Fruit fly (Drosophila melanogaster): Measurements from ENCODE around the gene Hexim.

Gene Hexim

DNA sequence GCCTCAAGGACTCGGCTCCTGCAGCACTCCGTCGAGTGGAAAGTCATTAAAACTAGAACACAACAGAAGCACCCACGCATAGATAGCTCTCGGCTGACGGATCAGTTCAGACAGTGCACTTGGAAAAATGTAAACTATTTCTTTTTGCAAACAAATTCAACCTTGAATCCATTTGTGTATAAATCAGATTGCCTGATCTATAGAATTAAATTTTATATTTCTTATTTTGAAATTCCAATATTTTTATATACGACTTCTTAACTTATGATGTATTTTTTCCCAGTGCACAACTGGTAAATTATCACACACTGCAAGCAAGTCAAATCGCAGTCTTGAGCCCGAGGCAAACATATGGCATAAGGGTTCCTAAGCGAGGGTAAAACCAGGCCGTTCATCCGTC lies 15.5 kb downstream of the Hexim start:
- TF ChIP-seq CG11617 (GFP tag; optimal IDR thresholded peaks at IDR 0.05) (no peak), Hr96 (GFP tag; optimal IDR thresholded peaks at IDR 0.05) (no peak), cic (GFP tag; optimal IDR thresholded peaks at IDR 0.05) (no peak), cnc (optimal IDR thresholded peaks at IDR 0.05) (no peak), kay (GFP tag; ENCODE audit: borderline replicate concordance) (no peak), CG12768 (GFP tag; optimal IDR thresholded peaks at IDR 0.05) (no peak), ovo (GFP tag; optimal IDR thresholded peaks at IDR 0.05) (no peak), Mnt (GFP tag; optimal IDR thresholded peaks at IDR 0.05) (no peak), tj (GFP tag; optimal IDR thresholded peaks at IDR 0.05) (no peak), CG14711 (tag; optimal IDR thresholded peaks at IDR 0.05) (no peak), Crg-1 (GFP tag; optimal IDR thresholded peaks at IDR 0.05) (no peak)

- TF ChIP-seq kay (GFP tag; ENCODE audit: borderline replicate concordance) (peak; percentile 29), CG11617 (GFP tag; optimal IDR thresholded peaks at IDR 0.05) (no peak), CG33017 (tag; optimal IDR thresholded peaks at IDR 0.05) (no peak), cnc (optimal IDR thresholded peaks at IDR 0.05) (no peak)
These were observed 17.8 kb downstream of the Hexim start for dm6 chr3R:14677065-14677464.

DNA sequence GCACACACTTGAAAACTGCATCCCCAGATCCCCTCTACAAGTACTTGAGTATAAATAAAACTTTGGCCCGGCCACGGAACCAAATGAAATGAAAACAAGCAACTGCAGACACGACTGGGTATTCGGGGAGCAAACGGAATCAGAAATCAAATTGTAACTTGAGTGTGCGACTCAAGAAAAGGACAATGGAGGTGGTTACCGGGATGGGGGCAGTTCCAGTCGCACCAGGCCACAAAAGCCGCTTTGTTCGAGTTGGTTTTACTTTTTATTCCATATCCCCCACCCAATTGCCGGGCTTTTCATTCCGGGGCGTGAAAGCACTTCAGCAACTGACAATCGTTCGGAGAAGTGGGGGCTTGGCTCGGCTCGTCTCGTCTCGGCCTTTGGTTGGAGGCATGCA lies 18.6 kb downstream of the Hexim start:
- no peak for TF ChIP-seq bab1 (GFP tag; optimal IDR thresholded peaks at IDR 0.05)
- TF ChIP-seq CG1620 (GFP tag; optimal IDR thresholded peaks at IDR 0.05): no peak
- no peak for TF ChIP-seq pad (GFP tag; optimal IDR thresholded peaks at IDR 0.05)
- no peak for TF ChIP-seq tj (GFP tag; optimal IDR thresholded peaks at IDR 0.05)
- no peak for TF ChIP-seq Mnt (GFP tag; optimal IDR thresholded peaks at IDR 0.05)
- TF ChIP-seq CG12768 (GFP tag; optimal IDR thresholded peaks at IDR 0.05): no peak
- TF ChIP-seq cnc (optimal IDR thresholded peaks at IDR 0.05): no peak
- TF ChIP-seq CG33017 (tag; optimal IDR thresholded peaks at IDR 0.05): no peak
- TF ChIP-seq Crg-1 (GFP tag; optimal IDR thresholded peaks at IDR 0.05): no peak
- TF ChIP-seq CG7045 (GFP tag; optimal IDR thresholded peaks at IDR 0.05): no peak
- TF ChIP-seq cic (GFP tag; optimal IDR thresholded peaks at IDR 0.05): no peak
- TF ChIP-seq Hr96 (GFP tag; optimal IDR thresholded peaks at IDR 0.05): no peak
- no peak for TF ChIP-seq toe (GFP tag; optimal IDR thresholded peaks at IDR 0.05)
- TF ChIP-seq Clk (GFP tag; optimal IDR thresholded peaks at IDR 0.05): no peak
- no peak for TF ChIP-seq CG14711 (tag; optimal IDR thresholded peaks at IDR 0.05)
- TF ChIP-seq kay (GFP tag; ENCODE audit: borderline replicate concordance): no peak
- TF ChIP-seq CG11617 (GFP tag; optimal IDR thresholded peaks at IDR 0.05): no peak
- no peak for TF ChIP-seq ovo (GFP tag; optimal IDR thresholded peaks at IDR 0.05)

dm6 chr3R:14679381-14680111 lies 20.3 kb downstream of the Hexim start:
- no peak for TF ChIP-seq Clk (GFP tag; optimal IDR thresholded peaks at IDR 0.05)
- no peak for TF ChIP-seq CG11617 (GFP tag; optimal IDR thresholded peaks at IDR 0.05)
- TF ChIP-seq Hr96 (GFP tag; optimal IDR thresholded peaks at IDR 0.05): no peak
- TF ChIP-seq cnc (optimal IDR thresholded peaks at IDR 0.05): no peak
- TF ChIP-seq CG7045 (GFP tag; optimal IDR thresholded peaks at IDR 0.05): no peak
- TF ChIP-seq kay (GFP tag; ENCODE audit: borderline replicate concordance): no peak
- no peak for TF ChIP-seq CG5204 (GFP tag; optimal IDR thresholded peaks at IDR 0.05)
- TF ChIP-seq ovo (GFP tag; optimal IDR thresholded peaks at IDR 0.05): no peak
- no peak for TF ChIP-seq toe (GFP tag; optimal IDR thresholded peaks at IDR 0.05)
- TF ChIP-seq CG33017 (tag; optimal IDR thresholded peaks at IDR 0.05): no peak
- TF ChIP-seq Mnt (GFP tag; optimal IDR thresholded peaks at IDR 0.05): no peak
- TF ChIP-seq tj (GFP tag; optimal IDR thresholded peaks at IDR 0.05): no peak
- no peak for TF ChIP-seq CG7101 (tag; optimal IDR thresholded peaks at IDR 0.05)
- no peak for TF ChIP-seq Crg-1 (GFP tag; optimal IDR thresholded peaks at IDR 0.05)
- TF ChIP-seq cic (GFP tag; optimal IDR thresholded peaks at IDR 0.05): no peak

DNA sequence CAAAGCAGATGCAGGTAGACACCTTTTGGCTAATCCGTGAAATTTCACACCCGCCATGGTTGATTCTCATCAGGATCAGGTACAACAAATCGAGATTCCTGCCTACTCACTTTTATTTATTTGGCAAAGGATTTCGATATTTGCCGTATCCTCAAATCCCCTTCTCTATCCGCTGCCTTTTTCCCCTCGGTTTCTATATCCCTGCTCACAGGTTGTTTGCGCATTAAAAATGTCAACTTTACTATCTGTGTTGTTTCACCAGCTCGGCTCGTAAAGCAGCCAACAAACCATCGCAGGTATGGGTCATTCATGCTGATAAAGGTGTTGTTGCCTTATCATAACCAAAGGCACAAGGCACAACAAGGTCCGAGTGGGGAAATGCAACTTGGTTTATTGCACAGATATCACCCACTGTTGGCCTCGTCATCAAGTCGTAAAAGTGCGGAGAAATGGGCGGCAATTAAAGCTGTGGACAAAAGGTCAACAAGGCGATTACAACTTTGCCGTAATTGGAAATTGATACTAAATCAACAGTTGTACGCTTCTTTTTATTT lies 21.0 kb downstream of the Hexim start:
- peak; percentile 63 for TF ChIP-seq CG33017 (tag; optimal IDR thresholded peaks at IDR 0.05)
- peak; percentile 89 for TF ChIP-seq cic (GFP tag; optimal IDR thresholded peaks at IDR 0.05)
- TF ChIP-seq CG12768 (GFP tag; optimal IDR thresholded peaks at IDR 0.05): peak; percentile 83
- TF ChIP-seq Hr96 (GFP tag; optimal IDR thresholded peaks at IDR 0.05): peak; percentile 64
- peak; percentile 65 for TF ChIP-seq CG7101 (tag; optimal IDR thresholded peaks at IDR 0.05)
- peak; percentile 37 for TF ChIP-seq CG1620 (GFP tag; optimal IDR thresholded peaks at IDR 0.05)
- TF ChIP-seq Crg-1 (GFP tag; optimal IDR thresholded peaks at IDR 0.05): peak; percentile 88
- TF ChIP-seq tj (GFP tag; optimal IDR thresholded peaks at IDR 0.05): no peak
- TF ChIP-seq cnc (optimal IDR thresholded peaks at IDR 0.05): no peak
- TF ChIP-seq Mnt (GFP tag; optimal IDR thresholded peaks at IDR 0.05): peak; percentile 74
- peak; percentile 61 for TF ChIP-seq CG5204 (GFP tag; optimal IDR thresholded peaks at IDR 0.05)
- TF ChIP-seq CG11617 (GFP tag; optimal IDR thresholded peaks at IDR 0.05): peak; percentile 81
- peak; percentile 77 for TF ChIP-seq toe (GFP tag; optimal IDR thresholded peaks at IDR 0.05)
- peak; percentile 77 for TF ChIP-seq CG7045 (GFP tag; optimal IDR thresholded peaks at IDR 0.05)
- peak; percentile 79 for TF ChIP-seq Clk (GFP tag; optimal IDR thresholded peaks at IDR 0.05)
- peak; percentile 23 for TF ChIP-seq CG14711 (tag; optimal IDR thresholded peaks at IDR 0.05)
- peak; percentile 78 for TF ChIP-seq kay (GFP tag; ENCODE audit: borderline replicate concordance)
- peak; percentile 63 for TF ChIP-seq ovo (GFP tag; optimal IDR thresholded peaks at IDR 0.05)
- peak; percentile 67 for TF ChIP-seq pad (GFP tag; optimal IDR thresholded peaks at IDR 0.05)
- TF ChIP-seq bab1 (GFP tag; optimal IDR thresholded peaks at IDR 0.05): no peak

dm6 chr3R:14683928-14684327 lies 24.7 kb downstream of the Hexim start:
- TF ChIP-seq CG12768 (GFP tag; optimal IDR thresholded peaks at IDR 0.05) (no peak), bab1 (GFP tag; optimal IDR thresholded peaks at IDR 0.05) (no peak), CG1620 (GFP tag; optimal IDR thresholded peaks at IDR 0.05) (no peak), tj (GFP tag; optimal IDR thresholded peaks at IDR 0.05) (no peak), CG11617 (GFP tag; optimal IDR thresholded peaks at IDR 0.05) (no peak), cnc (optimal IDR thresholded peaks at IDR 0.05) (no peak), toe (GFP tag; optimal IDR thresholded peaks at IDR 0.05) (no peak), CG7101 (tag; optimal IDR thresholded peaks at IDR 0.05) (no peak), cic (GFP tag; optimal IDR thresholded peaks at IDR 0.05) (no peak), Hr96 (GFP tag; optimal IDR thresholded peaks at IDR 0.05) (no peak), pad (GFP tag; optimal IDR thresholded peaks at IDR 0.05) (no peak), CG33017 (tag; optimal IDR thresholded peaks at IDR 0.05) (no peak), ovo (GFP tag; optimal IDR thresholded peaks at IDR 0.05) (no peak)
